Fruit fly (Drosophila melanogaster): Measurements from ENCODE around the gene Agpat3.

Gene Agpat3

dm6 chr3L:16392203-16392800, 6.5 kb upstream of the Agpat3 start:
- TF ChIP-seq Hr96 (GFP tag; optimal IDR thresholded peaks at IDR 0.05) (no peak), cic (GFP tag; optimal IDR thresholded peaks at IDR 0.05) (no peak), tj (GFP tag; optimal IDR thresholded peaks at IDR 0.05) (no peak), CG1620 (GFP tag; optimal IDR thresholded peaks at IDR 0.05) (no peak), Mnt (GFP tag; optimal IDR thresholded peaks at IDR 0.05) (no peak), kay (GFP tag; ENCODE audit: borderline replicate concordance) (no peak), cnc (optimal IDR thresholded peaks at IDR 0.05) (no peak), Crg-1 (GFP tag; optimal IDR thresholded peaks at IDR 0.05) (no peak)

DNA sequence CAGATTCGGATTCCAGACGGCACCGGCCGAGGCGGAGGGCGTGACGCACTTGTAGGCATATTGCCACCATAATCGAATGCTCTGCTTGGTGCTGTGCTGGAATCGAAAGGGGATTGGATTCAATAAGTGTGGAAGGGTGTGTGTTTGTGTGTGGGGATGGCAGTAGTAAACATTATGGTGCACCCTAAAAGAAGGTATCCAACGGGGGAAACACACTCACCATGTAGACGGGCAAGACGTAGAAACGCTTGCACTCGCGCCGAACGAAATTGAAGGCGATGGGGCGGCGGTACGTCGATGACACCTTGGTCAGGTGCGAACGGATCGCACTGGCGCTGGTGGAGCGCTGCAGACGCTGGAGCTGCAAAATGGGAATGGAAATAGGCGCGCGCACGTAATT, 5.5 kb upstream of the Agpat3 start:
- TF ChIP-seq CG1620 (GFP tag; optimal IDR thresholded peaks at IDR 0.05): no peak
- no peak for TF ChIP-seq bab1 (GFP tag; optimal IDR thresholded peaks at IDR 0.05)
- no peak for TF ChIP-seq ovo (GFP tag; optimal IDR thresholded peaks at IDR 0.05)
- TF ChIP-seq CG12768 (GFP tag; optimal IDR thresholded peaks at IDR 0.05): no peak
- no peak for TF ChIP-seq CG14711 (tag; optimal IDR thresholded peaks at IDR 0.05)
- no peak for TF ChIP-seq Crg-1 (GFP tag; optimal IDR thresholded peaks at IDR 0.05)
- TF ChIP-seq cnc (optimal IDR thresholded peaks at IDR 0.05): no peak
- no peak for TF ChIP-seq Mnt (GFP tag; optimal IDR thresholded peaks at IDR 0.05)
- no peak for TF ChIP-seq Clk (GFP tag; optimal IDR thresholded peaks at IDR 0.05)
- no peak for TF ChIP-seq CG33017 (tag; optimal IDR thresholded peaks at IDR 0.05)
- no peak for TF ChIP-seq CG7101 (tag; optimal IDR thresholded peaks at IDR 0.05)
- TF ChIP-seq CG7045 (GFP tag; optimal IDR thresholded peaks at IDR 0.05): no peak
- TF ChIP-seq pad (GFP tag; optimal IDR thresholded peaks at IDR 0.05): no peak
- TF ChIP-seq toe (GFP tag; optimal IDR thresholded peaks at IDR 0.05): no peak

DNA sequence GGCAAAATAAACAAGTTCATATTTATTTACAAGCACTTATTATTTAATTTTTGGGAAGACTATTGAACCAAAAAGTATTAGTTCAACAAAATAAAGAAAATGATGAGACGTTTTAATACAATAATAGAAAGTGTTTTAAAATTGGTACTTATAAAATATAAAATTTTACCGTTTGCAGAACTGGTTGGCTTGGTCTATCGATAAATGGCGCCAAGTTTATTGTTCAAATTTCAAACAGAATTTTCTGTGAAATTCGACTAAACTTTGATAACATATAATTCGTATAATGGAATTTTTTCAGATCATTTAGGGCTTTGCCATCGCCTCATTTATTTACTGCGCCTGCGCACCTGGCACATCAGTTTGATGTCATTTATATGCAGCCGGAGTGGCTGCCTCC, 5.0 kb upstream of the Agpat3 start:
- TF ChIP-seq Crg-1 (GFP tag; optimal IDR thresholded peaks at IDR 0.05) (no peak), Mnt (GFP tag; optimal IDR thresholded peaks at IDR 0.05) (no peak), CG33017 (tag; optimal IDR thresholded peaks at IDR 0.05) (no peak), CG7045 (GFP tag; optimal IDR thresholded peaks at IDR 0.05) (no peak), kay (GFP tag; ENCODE audit: borderline replicate concordance) (peak; percentile 52)

- TF ChIP-seq toe (GFP tag; optimal IDR thresholded peaks at IDR 0.05): no peak
- no peak for TF ChIP-seq Crg-1 (GFP tag; optimal IDR thresholded peaks at IDR 0.05)
- TF ChIP-seq cic (GFP tag; optimal IDR thresholded peaks at IDR 0.05): peak; percentile 93
- peak; percentile 45 for TF ChIP-seq pad (GFP tag; optimal IDR thresholded peaks at IDR 0.05)
- peak; percentile 50 for TF ChIP-seq CG7045 (GFP tag; optimal IDR thresholded peaks at IDR 0.05)
- TF ChIP-seq CG33017 (tag; optimal IDR thresholded peaks at IDR 0.05): peak; percentile 27
- TF ChIP-seq CG12768 (GFP tag; optimal IDR thresholded peaks at IDR 0.05): peak; percentile 54
- TF ChIP-seq Mnt (GFP tag; optimal IDR thresholded peaks at IDR 0.05): peak; percentile 96
- TF ChIP-seq CG1620 (GFP tag; optimal IDR thresholded peaks at IDR 0.05): peak; percentile 3
- TF ChIP-seq tj (GFP tag; optimal IDR thresholded peaks at IDR 0.05): peak; percentile 24
- TF ChIP-seq ovo (GFP tag; optimal IDR thresholded peaks at IDR 0.05): no peak
- TF ChIP-seq bab1 (GFP tag; optimal IDR thresholded peaks at IDR 0.05): peak; percentile 86
- no peak for TF ChIP-seq Hr96 (GFP tag; optimal IDR thresholded peaks at IDR 0.05)
- peak; percentile 89 for TF ChIP-seq kay (GFP tag; ENCODE audit: borderline replicate concordance)
- TF ChIP-seq Clk (GFP tag; optimal IDR thresholded peaks at IDR 0.05): no peak
- TF ChIP-seq CG7101 (tag; optimal IDR thresholded peaks at IDR 0.05): peak; percentile 42
- TF ChIP-seq CG14711 (tag; optimal IDR thresholded peaks at IDR 0.05): no peak
- no peak for TF ChIP-seq CG5204 (GFP tag; optimal IDR thresholded peaks at IDR 0.05)
- no peak for TF ChIP-seq cnc (optimal IDR thresholded peaks at IDR 0.05)
- TF ChIP-seq CG11617 (GFP tag; optimal IDR thresholded peaks at IDR 0.05): no peak
Observed at dm6 chr3L:16385252-16385879, 391 bp downstream of the Agpat3 start.

DNA sequence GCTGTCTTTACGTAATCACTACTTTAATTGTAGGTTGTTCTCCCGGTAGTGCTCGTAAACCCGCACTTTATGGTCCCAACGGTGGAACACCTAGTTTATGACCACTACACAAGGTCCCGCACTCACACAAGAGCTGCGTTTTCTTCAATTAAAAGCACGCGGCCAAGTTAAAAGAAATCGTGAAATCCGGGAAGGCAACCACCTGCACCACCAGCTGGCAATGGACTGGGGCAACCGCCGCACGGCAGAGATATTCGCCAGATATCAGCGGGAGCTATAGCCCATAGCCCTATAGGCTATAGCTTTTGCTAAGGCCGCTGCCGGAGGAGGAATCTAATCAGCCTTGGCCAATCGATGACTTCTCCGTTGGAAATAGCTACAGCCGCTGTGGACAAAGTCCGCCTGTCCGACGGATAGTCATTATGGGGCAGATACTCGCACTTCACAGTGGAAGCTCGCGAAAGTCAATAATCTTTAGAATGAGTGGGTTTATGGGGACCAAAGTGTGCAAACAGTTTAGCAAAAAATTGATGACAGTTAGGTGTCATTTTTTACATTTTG, 1.5 kb downstream of the Agpat3 start:
- TF ChIP-seq CG1620 (GFP tag; optimal IDR thresholded peaks at IDR 0.05) (no peak), tj (GFP tag; optimal IDR thresholded peaks at IDR 0.05) (no peak), CG7045 (GFP tag; optimal IDR thresholded peaks at IDR 0.05) (no peak), CG7101 (tag; optimal IDR thresholded peaks at IDR 0.05) (no peak), bab1 (GFP tag; optimal IDR thresholded peaks at IDR 0.05) (no peak), cic (GFP tag; optimal IDR thresholded peaks at IDR 0.05) (peak; percentile 84), Clk (GFP tag; optimal IDR thresholded peaks at IDR 0.05) (no peak), cnc (optimal IDR thresholded peaks at IDR 0.05) (no peak), ovo (GFP tag; optimal IDR thresholded peaks at IDR 0.05) (no peak), Crg-1 (GFP tag; optimal IDR thresholded peaks at IDR 0.05) (no peak), CG33017 (tag; optimal IDR thresholded peaks at IDR 0.05) (no peak), kay (GFP tag; ENCODE audit: borderline replicate concordance) (peak; percentile 70), pad (GFP tag; optimal IDR thresholded peaks at IDR 0.05) (no peak), Mnt (GFP tag; optimal IDR thresholded peaks at IDR 0.05) (peak; percentile 59), Hr96 (GFP tag; optimal IDR thresholded peaks at IDR 0.05) (peak; percentile 27), CG5204 (GFP tag; optimal IDR thresholded peaks at IDR 0.05) (no peak), CG12768 (GFP tag; optimal IDR thresholded peaks at IDR 0.05) (peak; percentile 39)

DNA sequence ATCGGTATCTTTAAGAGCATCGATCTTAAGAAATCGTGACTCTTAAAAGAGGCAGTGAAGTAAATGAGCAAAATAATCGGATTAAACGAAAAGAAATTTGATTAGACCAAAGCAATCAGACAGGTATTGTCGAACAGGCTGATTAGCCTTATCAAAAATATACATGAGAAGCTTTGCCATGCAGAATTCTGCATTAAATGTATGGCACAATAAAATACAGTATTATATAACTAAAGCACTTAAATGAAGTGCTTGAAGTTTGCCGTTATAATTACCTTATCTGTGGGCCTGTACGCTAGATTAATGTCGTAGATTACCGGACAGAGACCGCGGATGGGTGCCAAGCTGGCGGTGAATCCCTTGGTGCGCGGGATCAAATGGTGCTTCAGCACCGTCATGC, 2.7 kb downstream of the Agpat3 start:
- TF ChIP-seq CG7101 (tag; optimal IDR thresholded peaks at IDR 0.05) (no peak), ovo (GFP tag; optimal IDR thresholded peaks at IDR 0.05) (peak; percentile 44), bab1 (GFP tag; optimal IDR thresholded peaks at IDR 0.05) (no peak), kay (GFP tag; ENCODE audit: borderline replicate concordance) (peak; percentile 50), CG14711 (tag; optimal IDR thresholded peaks at IDR 0.05) (no peak)

Data from whole organism, adult.